Fruit fly (Drosophila melanogaster): Measurements from ENCODE around the gene CG1208.

DNA sequence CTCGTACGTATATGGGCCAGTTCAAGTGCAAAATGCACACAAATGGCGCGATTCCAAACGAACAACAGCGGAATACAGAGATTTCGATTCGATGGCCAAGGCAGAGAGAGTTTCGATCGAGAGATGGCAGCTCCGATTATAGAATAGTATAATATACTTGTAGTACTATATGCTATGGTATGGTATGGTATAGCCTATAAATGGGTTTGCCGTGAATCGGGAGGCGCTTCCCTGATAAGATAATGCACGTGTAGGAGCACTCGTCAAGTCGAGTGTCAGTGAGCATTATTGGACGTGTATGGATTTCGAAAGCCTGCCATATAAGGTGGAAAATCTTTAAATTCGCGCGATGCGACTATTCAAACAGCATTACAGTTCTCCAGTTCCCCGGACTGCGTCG is 12.1 kb downstream of the CG1208 start:
- TF ChIP-seq CG12744 (GFP tag; optimal IDR thresholded peaks at IDR 0.05): no peak
- no peak for TF ChIP-seq ham (GFP tag; IDR thresholded peaks at IDR 0.05)
- no peak for TF ChIP-seq sc (optimal IDR thresholded peaks at IDR 0.05)
- TF ChIP-seq sc (GFP tag; optimal IDR thresholded peaks at IDR 0.05): no peak
- no peak for TF ChIP-seq tna (GFP tag; IDR thresholded peaks at IDR 0.05; ENCODE audit: partially characterized antibody)
- no peak for TF ChIP-seq dmrt99B (tag; optimal IDR thresholded peaks at IDR 0.05)
- TF ChIP-seq CG18619 (GFP tag; optimal IDR thresholded peaks at IDR 0.05): no peak
- TF ChIP-seq CG8478 (optimal IDR thresholded peaks at IDR 0.05): no peak
- TF ChIP-seq CG7928 (GFP tag; optimal IDR thresholded peaks at IDR 0.05): no peak
- no peak for TF ChIP-seq Sry-β (GFP tag; optimal IDR thresholded peaks at IDR 0.05)
- TF ChIP-seq hkb (optimal IDR thresholded peaks at IDR 0.05): no peak
- no peak for TF ChIP-seq hkb (GFP tag; IDR thresholded peaks at IDR 0.05)
- no peak for TF ChIP-seq Hey (tag; optimal IDR thresholded peaks at IDR 0.05)
